Worm (Caenorhabditis elegans) whole organism, young adult: ENCODE data around the gene F30B5.11.
A peak's percentile ranks its signal among the peaks of the same experiment; 100 is the strongest.

Experiments used
- C17E4.6 ChIP-seq: fragments of 200-800 bp; sonication (Bioruptor generic); IDR thresholded peaks from 2 replicates; pipeline ENCODE4 v1.3.6; 2022; ENCODE audit warnings: missing genetic modification reagents, missing genetic modification characterization, missing compliant biosample characterization
- F10E7.11 ChIP-seq: sonication (generic microtip); optimal IDR thresholded peaks from 2 replicates; lab custom pipeline; 2017; ENCODE audit warnings: mild to moderate bottlenecking, missing genetic modification characterization, moderate library complexity, missing compliant biosample characterization
- F49E8.2 ChIP-seq: sonication (generic microtip); optimal IDR thresholded peaks from 3 replicates; lab custom pipeline; 2017; ENCODE audit warnings: missing genetic modification characterization, mild to moderate bottlenecking, missing compliant biosample characterization, antibody characterized with exemption, moderate library complexity; ENCODE audit not compliant: insufficient read depth
- K11D2.4 ChIP-seq: fragments of 200-800 bp; sonication (Bioruptor generic); IDR thresholded peaks from 2 replicates; pipeline ENCODE4 v1.3.6; 2022; ENCODE audit warnings: missing genetic modification reagents, missing genetic modification characterization, missing compliant biosample characterization
- ama-1 ChIP-seq, 3 experiments: fragments of 150-350 bp in 1 of 3; sonication (generic microtip) in 2 of 3; optimal IDR thresholded peaks; 2 replicates each; lab custom pipeline; 2014 to 2018; ENCODE audit warnings: missing biosample characterization in 2 of 3, missing genetic modification characterization in 2 of 3, missing genetic modification reagents in 2 of 3
- cebp-1 ChIP-seq, 2 experiments: fragments of 200-800 bp in 1 of 2; sonication (Bioruptor generic) in 1 of 2; sonication (generic microtip) in 1 of 2; IDR thresholded peaks in 1 of 2; optimal IDR thresholded peaks in 1 of 2; 2 replicates each; pipeline versions ENCODE4 v1.3.6 to Lab custom; 2017 to 2022; ENCODE audit warnings: missing compliant biosample characterization in 2 of 2, missing genetic modification characterization in 2 of 2, mild to moderate bottlenecking in 1 of 2, missing genetic modification reagents in 1 of 2, moderate library complexity in 1 of 2
- ceh-100 ChIP-seq: fragments of 200-800 bp; sonication (Bioruptor generic); IDR thresholded peaks from 2 replicates; pipeline ENCODE4 v1.3.6; 2022; ENCODE audit warnings: missing genetic modification reagents, missing genetic modification characterization, missing compliant biosample characterization
- ceh-27 ChIP-seq: fragments of 200-800 bp; sonication (Bioruptor generic); optimal IDR thresholded peaks from 2 replicates; lab custom pipeline; 2018; ENCODE audit warnings: mild to moderate bottlenecking, missing genetic modification characterization, moderate library complexity, missing compliant biosample characterization
- ceh-58 ChIP-seq: fragments of 200-800 bp; sonication (Bioruptor generic); IDR thresholded peaks from 2 replicates; pipeline ENCODE4 v1.3.6; 2022; ENCODE audit warnings: missing genetic modification characterization, missing compliant biosample characterization
- ceh-91 ChIP-seq: fragments of 200-800 bp; sonication (Bioruptor generic); IDR thresholded peaks from 2 replicates; pipeline ENCODE4 v1.3.6; 2022; ENCODE audit warnings: missing genetic modification reagents, missing genetic modification characterization, missing compliant biosample characterization
- dox-1 ChIP-seq: fragments of 200-800 bp; sonication (Bioruptor generic); IDR thresholded peaks from 2 replicates; pipeline ENCODE4 v1.3.6; 2022; ENCODE audit warnings: missing genetic modification reagents, missing genetic modification characterization, missing compliant biosample characterization
- egl-18 ChIP-seq: fragments of 200-800 bp; sonication (Bioruptor generic); IDR thresholded peaks from 2 replicates; pipeline ENCODE4 v1.3.6; 2022; ENCODE audit warnings: missing genetic modification reagents, missing genetic modification characterization, missing compliant biosample characterization
- egrh-3 ChIP-seq: fragments of 200-800 bp; sonication (Bioruptor generic); IDR thresholded peaks from 2 replicates; pipeline ENCODE4 v1.3.6; 2022; ENCODE audit warnings: missing genetic modification reagents, missing genetic modification characterization, missing compliant biosample characterization
- hmg-20 ChIP-seq: fragments of 200-800 bp; sonication (Bioruptor generic); IDR thresholded peaks from 2 replicates; pipeline ENCODE4 v1.3.6; 2022; ENCODE audit warnings: missing genetic modification reagents, missing genetic modification characterization, missing compliant biosample characterization
- hsf-1 ChIP-seq: fragments of 200-800 bp; sonication (Bioruptor generic); IDR thresholded peaks from 2 replicates; pipeline ENCODE4 v1.3.6; 2022; ENCODE audit warnings: missing genetic modification reagents, missing genetic modification characterization, missing compliant biosample characterization
- let-526 ChIP-seq: fragments of 200-800 bp; sonication (Bioruptor generic); IDR thresholded peaks from 2 replicates; pipeline ENCODE4 v1.3.6; 2022; ENCODE audit warnings: missing genetic modification reagents, missing genetic modification characterization, missing compliant biosample characterization
- lin-26 ChIP-seq: fragments of 200-800 bp; sonication (Bioruptor generic); IDR thresholded peaks from 2 replicates; pipeline ENCODE4 v1.3.6; 2022; ENCODE audit warnings: missing genetic modification reagents, missing genetic modification characterization, missing compliant biosample characterization
- lir-1 ChIP-seq: fragments of 200-800 bp; sonication (Bioruptor generic); conservative IDR thresholded peaks from 2 replicates; pipeline ENCODE4 v1.3.6; 2022; ENCODE audit warnings: missing genetic modification reagents, missing genetic modification characterization, missing compliant biosample characterization
- mxl-1 ChIP-seq: sonication (generic microtip); optimal IDR thresholded peaks from 2 replicates; lab custom pipeline; 2016; ENCODE audit warnings: missing genetic modification characterization, missing compliant biosample characterization
- nfyb-1 ChIP-seq: fragments of 200-800 bp; sonication (Bioruptor generic); IDR thresholded peaks from 2 replicates; pipeline ENCODE4 v1.3.6; 2022; ENCODE audit warnings: missing genetic modification reagents, missing genetic modification characterization, missing compliant biosample characterization
- sptf-2 ChIP-seq: fragments of 200-800 bp; sonication (Bioruptor generic); optimal IDR thresholded peaks from 2 replicates; lab custom pipeline; 2018; ENCODE audit warnings: mild to moderate bottlenecking, missing genetic modification characterization, missing compliant biosample characterization
- zfh-2 ChIP-seq: fragments of 200-800 bp; sonication (Bioruptor generic); conservative IDR thresholded peaks from 2 replicates; pipeline ENCODE4 v1.3.6; 2022; ENCODE audit warnings: missing genetic modification reagents, missing genetic modification characterization, missing compliant biosample characterization
- ztf-25 ChIP-seq: fragments of 200-800 bp; sonication (Bioruptor generic); IDR thresholded peaks from 2 replicates; pipeline ENCODE4 v1.3.6; 2022; ENCODE audit warnings: missing genetic modification reagents, missing genetic modification characterization, missing compliant biosample characterization

F30B5.11 gene

DNA sequence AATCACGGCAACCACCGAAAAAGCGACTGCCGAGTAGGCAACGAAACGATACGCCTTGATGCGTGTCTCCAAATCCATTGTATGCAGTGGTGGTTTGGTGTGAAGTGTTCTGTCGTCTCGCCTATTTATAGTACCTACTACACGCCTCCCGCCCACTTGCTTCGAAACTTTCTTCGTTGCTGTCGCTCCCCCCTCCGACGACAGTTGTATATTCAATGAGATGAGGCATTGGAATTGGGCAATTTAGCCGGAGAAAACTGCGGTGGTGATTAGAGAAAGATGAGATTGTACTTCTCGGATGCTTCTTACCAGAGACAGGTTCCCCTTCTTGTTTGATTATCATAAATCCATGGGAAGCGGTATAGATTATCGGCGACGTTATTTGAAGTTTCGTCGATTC is 24.6 kb upstream of the F30B5.11 start, which contains the start of gene col-34:
TSS of gene col-34 (minus strand) at position 101 of the 400 bp plus-strand sequence.
- TF ChIP-seq ceh-100 (GFP tag; lab: Robert Waterston, UW) (no peak), hsf-1 (GFP tag; lab: Robert Waterston, UW) (no peak), K11D2.4 (GFP tag; lab: Robert Waterston, UW) (no peak), ceh-91 (no peak), egl-18 (GFP tag; lab: Robert Waterston, UW) (no peak), mxl-1 (tag; lab: Kevin White, UChicago) (no peak), ama-1 (optimal IDR thresholded peaks at IDR 0.05; lab: Kevin White, UChicago) (no peak), ama-1 (GFP tag; optimal IDR thresholded peaks at IDR 0.05; lab: Kevin White, UChicago) (no peak)

DNA sequence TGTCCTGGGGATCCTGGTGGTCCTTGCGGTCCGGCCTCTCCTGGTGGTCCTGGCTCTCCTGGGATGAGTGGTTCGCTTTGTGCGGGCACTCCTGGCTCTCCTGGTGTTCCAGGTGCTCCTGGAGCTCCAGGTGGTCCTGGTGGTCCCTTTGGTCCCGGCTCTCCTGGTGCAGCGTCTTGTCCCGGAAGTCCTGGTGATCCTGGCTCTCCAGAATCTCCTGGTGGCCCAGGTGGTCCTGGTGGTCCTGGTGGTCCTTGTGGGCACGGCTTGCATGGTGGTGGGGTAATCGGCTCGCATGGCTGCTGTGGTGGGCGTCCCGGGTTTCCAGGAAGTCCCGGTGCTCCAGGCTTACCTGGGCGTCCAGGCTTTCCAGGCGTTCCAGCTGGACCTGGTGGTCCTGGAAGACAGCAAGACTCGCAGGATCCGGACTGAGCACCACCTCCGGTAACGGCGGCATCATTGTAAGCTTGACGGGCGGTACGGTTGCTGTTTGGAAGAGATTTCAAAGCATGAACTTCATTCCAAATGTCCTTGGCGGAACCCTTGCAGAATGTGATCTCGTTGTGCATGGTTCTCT is 24.0 kb upstream of the F30B5.11 start:
- TF ChIP-seq zfh-2 (GFP tag; lab: Robert Waterston, UW) = peak; percentile 91
- TF ChIP-seq C17E4.6 (GFP tag; lab: Robert Waterston, UW) = no peak
- TF ChIP-seq ztf-25 = no peak
- TF ChIP-seq egrh-3 (GFP tag; lab: Robert Waterston, UW) = peak; percentile 94
- peak; percentile 5 for TF ChIP-seq sptf-2
- TF ChIP-seq dox-1 (GFP tag; lab: Robert Waterston, UW) = 0 out of 2 replicates have a peak, but pooled peaks have one; percentile 29
- TF ChIP-seq cebp-1 (GFP tag; IDR thresholded peaks at IDR 0.05; lab: Robert Waterston, UW) = no peak
- no peak for TF ChIP-seq cebp-1 (tag; optimal IDR thresholded peaks at IDR 0.05; lab: Kevin White, UChicago)
- no peak for TF ChIP-seq F10E7.11
- 0 out of 2 replicates have a peak, but pooled peaks have one; percentile 18 for TF ChIP-seq let-526 (GFP tag; lab: Robert Waterston, UW)

DNA sequence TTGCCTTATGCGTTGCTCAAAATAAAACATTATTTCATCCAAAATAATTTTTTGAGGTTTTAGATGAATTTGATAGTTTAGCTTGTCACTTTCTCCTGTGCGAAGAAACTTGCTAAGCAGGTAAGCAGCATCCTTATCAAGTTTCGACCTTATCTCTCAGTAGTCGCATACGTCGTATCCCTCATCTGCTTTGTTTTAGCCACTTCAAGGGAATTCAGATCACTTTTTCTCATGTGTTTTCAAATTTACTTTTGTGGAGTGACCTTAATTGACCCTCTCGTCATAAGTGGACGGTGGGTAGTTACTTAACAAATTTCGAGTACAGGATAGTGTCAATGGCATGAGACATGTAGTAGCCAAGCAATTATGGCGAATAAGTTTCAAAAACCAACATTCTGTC is 16.8 kb upstream of the F30B5.11 start:
- peak; percentile 25 for TF ChIP-seq ama-1 (optimal IDR thresholded peaks at IDR 0.05; lab: Kevin White, UChicago)
- no peak for TF ChIP-seq ama-1 (GFP tag; optimal IDR thresholded peaks at IDR 0.05; lab: Kevin White, UChicago)
- TF ChIP-seq ceh-27 (GFP tag; lab: Kevin White, UChicago) = peak; percentile 31
- no peak for TF ChIP-seq nfyb-1 (GFP tag; lab: Robert Waterston, UW)

DNA sequence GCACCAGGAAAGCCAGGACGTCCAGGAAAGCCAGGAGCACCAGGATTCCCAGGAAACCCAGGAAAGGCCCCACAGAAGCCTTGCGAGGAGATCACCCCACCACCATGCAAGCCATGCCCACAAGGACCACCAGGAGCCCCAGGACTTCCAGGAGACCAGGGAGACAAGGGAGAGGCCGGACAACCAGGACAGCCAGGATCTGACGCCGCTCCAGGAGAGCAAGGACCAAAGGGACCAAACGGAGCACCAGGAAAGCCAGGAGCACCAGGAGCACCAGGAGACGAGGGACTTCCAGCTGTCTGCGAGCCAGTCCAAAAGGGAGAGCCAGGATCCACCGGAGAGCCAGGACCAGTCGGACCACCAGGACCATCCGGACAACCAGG is 16.1 kb upstream of the F30B5.11 start:
- TF ChIP-seq dox-1 (GFP tag; lab: Robert Waterston, UW) = 0 out of 2 replicates have a peak, but pooled peaks have one; percentile 37
- TF ChIP-seq zfh-2 (GFP tag; lab: Robert Waterston, UW) = peak; percentile 86
- TF ChIP-seq egrh-3 (GFP tag; lab: Robert Waterston, UW) = peak; percentile 91
- no peak for TF ChIP-seq hmg-20 (GFP tag; lab: Robert Waterston, UW)
- 0 out of 2 replicates have a peak, but pooled peaks have one; percentile 24 for TF ChIP-seq ceh-58
- no peak for TF ChIP-seq F49E8.2 (tag; lab: Kevin White, UChicago)
- TF ChIP-seq, all 124 proteins: peak for 4

DNA sequence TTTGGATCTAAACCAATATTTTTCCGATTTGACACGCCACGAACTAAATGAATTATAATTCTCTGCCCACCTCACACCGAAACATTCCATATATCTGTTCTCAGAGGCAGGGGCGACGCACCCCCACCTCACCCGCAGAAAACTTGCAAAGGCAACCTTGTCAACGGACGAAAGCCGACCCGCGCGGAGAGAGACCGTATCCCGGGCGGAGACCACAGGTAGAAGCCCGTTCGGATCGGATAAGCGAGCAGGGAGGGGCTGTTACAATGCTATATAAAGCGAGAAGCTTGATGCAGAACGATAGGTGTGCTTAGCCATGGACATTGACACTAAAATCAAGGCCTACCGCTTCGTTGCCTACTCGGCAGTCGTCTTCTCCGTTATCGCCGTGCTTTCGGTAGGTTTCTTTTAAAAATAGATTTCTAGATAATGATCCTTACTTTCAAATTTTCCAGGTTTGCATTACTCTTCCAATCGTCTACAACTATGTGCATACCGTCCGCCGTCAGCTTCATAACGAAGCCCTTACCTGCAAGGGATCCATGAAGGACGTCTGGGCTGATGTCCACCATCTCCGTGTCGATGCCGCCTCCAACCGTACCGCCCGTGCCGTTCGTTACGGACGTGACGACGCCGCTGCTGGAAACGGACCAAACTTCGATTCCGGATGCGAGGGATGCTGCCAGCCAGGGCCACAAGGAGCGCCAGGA is 15.6 kb upstream of the F30B5.11 start, which contains the start of the genes zipt-2.2 and dpy-13:
TSS of gene zipt-2.2 (minus strand) at position 51 of the 710 bp plus-strand sequence.
TSS of gene dpy-13 (plus strand) at position 300 of the 710 bp plus-strand sequence.
- TF ChIP-seq egrh-3 (GFP tag; lab: Robert Waterston, UW) (no peak), lin-26 (GFP tag; lab: Robert Waterston, UW) (0 out of 2 replicates have a peak, but pooled peaks have one; percentile 18), lir-1 (GFP tag; lab: Robert Waterston, UW) (no peak)

DNA sequence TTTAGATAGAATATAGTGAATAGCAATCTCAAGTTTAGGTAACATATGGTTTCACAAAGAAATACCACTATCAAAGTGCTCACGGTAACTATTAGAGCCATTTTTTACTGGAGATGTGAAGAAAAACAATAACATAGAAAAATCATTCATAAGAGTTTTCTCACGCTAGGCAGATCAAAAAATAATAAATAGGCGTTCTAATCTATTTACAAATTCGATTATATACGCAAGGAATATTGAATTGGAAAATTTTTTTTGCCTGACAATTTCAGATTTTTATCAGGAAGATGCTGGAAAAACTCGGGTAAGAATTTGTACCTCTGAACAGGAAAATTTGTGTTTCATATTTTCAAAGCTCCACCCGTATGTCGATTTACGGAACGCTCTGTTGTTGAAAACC is 8.0 kb upstream of the F30B5.11 start, which contains the start of gene srbc-70:
TSS of gene srbc-70 (minus strand) at position 101 of the 400 bp plus-strand sequence.
- TF ChIP-seq C17E4.6 (GFP tag; lab: Robert Waterston, UW) = no peak
- TF ChIP-seq, all 124 proteins: peak for 0
